Fruit fly (Drosophila melanogaster) whole organism, embryonic: ENCODE measurements around the gene CG33483.

Experiments used
- Awh ChIP-seq: fragments of 200-800 bp; sonication (Bioruptor generic); IDR thresholded peaks from 2 replicates; pipeline ENCODE4, ENCODE4 v1.3.6; 2022; ENCODE audit warnings: missing biosample characterization, missing genetic modification characterization
- Bdp1 ChIP-seq: fragments of 200-800 bp; sonication (Bioruptor generic); optimal IDR thresholded peaks from 3 replicates; lab custom pipeline; 2016; ENCODE audit warnings: missing biosample characterization, missing genetic modification characterization
- C15 ChIP-seq: fragments of 200-800 bp; sonication (Bioruptor generic); IDR thresholded peaks from 3 replicates; pipeline ENCODE4 v1.3.6; 2022; ENCODE audit warnings: missing biosample characterization, missing genetic modification characterization
- CG11723 ChIP-seq: fragments of 200-800 bp; sonication (Bioruptor generic); optimal IDR thresholded peaks from 2 replicates; lab custom pipeline; 2017; ENCODE audit warnings: missing biosample characterization, mild to moderate bottlenecking, missing genetic modification characterization
- CG12391 ChIP-seq: fragments of 200-800 bp; sonication (Bioruptor generic); optimal IDR thresholded peaks from 3 replicates; lab custom pipeline; 2018; ENCODE audit warnings: missing biosample characterization, mild to moderate bottlenecking, missing genetic modification characterization, moderate library complexity
- CG14667 ChIP-seq: fragments of 200-800 bp; sonication (Bioruptor generic); IDR thresholded peaks from 2 replicates; pipeline ENCODE4 v1.3.6; 2022; ENCODE audit warnings: missing biosample characterization, missing genetic modification characterization
- CG14710 ChIP-seq: fragments of 200-800 bp; sonication (Bioruptor generic); optimal IDR thresholded peaks from 3 replicates; lab custom pipeline; 2019; ENCODE audit warnings: missing biosample characterization, mild to moderate bottlenecking, missing genetic modification characterization, moderate library complexity
- CG1529 ChIP-seq: fragments of 200-800 bp; sonication (Bioruptor generic); optimal IDR thresholded peaks from 3 replicates; lab custom pipeline; 2018; ENCODE audit warnings: missing biosample characterization, missing genetic modification characterization
- CG15601 ChIP-seq: fragments of 200-800 bp; sonication (Bioruptor generic); optimal IDR thresholded peaks from 3 replicates; lab custom pipeline; 2019; ENCODE audit warnings: missing biosample characterization, mild to moderate bottlenecking, missing genetic modification characterization, moderate library complexity
- CG15696 ChIP-seq: fragments of 200-800 bp; sonication (Bioruptor generic); optimal IDR thresholded peaks from 2 replicates; lab custom pipeline; 2019; ENCODE audit warnings: missing biosample characterization, mild to moderate bottlenecking, missing genetic modification characterization, moderate library complexity
- CG17186 ChIP-seq: fragments of 200-800 bp; sonication (Bioruptor generic); optimal IDR thresholded peaks from 3 replicates; lab custom pipeline; 2017; ENCODE audit warnings: missing biosample characterization, missing genetic modification reagents, missing genetic modification characterization
- CG17328 ChIP-seq: fragments of 200-800 bp; sonication (Bioruptor generic); IDR thresholded peaks from 2 replicates; pipeline ENCODE4 v1.3.6; 2022; ENCODE audit warnings: missing biosample characterization, missing genetic modification characterization
- CG17359 ChIP-seq: fragments of 200-800 bp; sonication (Bioruptor generic); optimal IDR thresholded peaks from 3 replicates; lab custom pipeline; 2018; ENCODE audit warnings: missing biosample characterization, mild to moderate bottlenecking, missing genetic modification characterization, moderate library complexity
- CG17568 ChIP-seq: fragments of 200-800 bp; sonication (Bioruptor generic); optimal IDR thresholded peaks from 2 replicates; lab custom pipeline; 2018; ENCODE audit warnings: missing biosample characterization, mild to moderate bottlenecking, missing genetic modification characterization, moderate library complexity
- CG1832 ChIP-seq: fragments of 200-800 bp; sonication (Bioruptor generic); optimal IDR thresholded peaks from 2 replicates; lab custom pipeline; 2017; ENCODE audit warnings: missing biosample characterization, mild to moderate bottlenecking, missing genetic modification characterization, inconsistent platforms
- CG2120 ChIP-seq: fragments of 200-800 bp; sonication (Bioruptor generic); optimal IDR thresholded peaks from 3 replicates; lab custom pipeline; 2016; ENCODE audit warnings: missing biosample characterization, missing genetic modification characterization
- CG2875 ChIP-seq: fragments of 200-800 bp; sonication (Bioruptor generic); optimal IDR thresholded peaks from 2 replicates; lab custom pipeline; 2017; ENCODE audit warnings: missing biosample characterization, mild to moderate bottlenecking, missing genetic modification characterization, missing genetic modification reagents
- CG31365 ChIP-seq: fragments of 200-800 bp; sonication (Bioruptor generic); optimal IDR thresholded peaks from 2 replicates; lab custom pipeline; 2018; ENCODE audit warnings: missing biosample characterization, mild to moderate bottlenecking, missing genetic modification characterization
- CG32532 ChIP-seq: fragments of 200-800 bp; sonication (Bioruptor generic); IDR thresholded peaks from 2 replicates; pipeline ENCODE4 v1.3.6; 2022; ENCODE audit warnings: missing biosample characterization, missing genetic modification characterization
- CG34376 ChIP-seq: fragments of 200-800 bp; sonication (Bioruptor generic); optimal IDR thresholded peaks from 2 replicates; lab custom pipeline; 2018; ENCODE audit warnings: missing biosample characterization, mild to moderate bottlenecking, missing genetic modification characterization
- CG4360 ChIP-seq: fragments of 200-800 bp; sonication (Bioruptor generic); IDR thresholded peaks from 2 replicates; pipeline ENCODE4 v1.3.6; 2022; ENCODE audit warnings: missing biosample characterization, missing genetic modification characterization
- Dad ChIP-seq: fragments of 200-800 bp; sonication (Bioruptor generic); optimal IDR thresholded peaks from 3 replicates; lab custom pipeline; 2016; ENCODE audit warnings: missing biosample characterization, missing genetic modification characterization
- Dbx ChIP-seq: fragments of 200-800 bp; sonication (Bioruptor generic); IDR thresholded peaks from 3 replicates; pipeline ENCODE4 v1.3.6; 2022; ENCODE audit warnings: missing biosample characterization, missing genetic modification characterization
- Dip3 ChIP-seq: fragments of 200-800 bp; sonication (Bioruptor generic); optimal IDR thresholded peaks from 3 replicates; lab custom pipeline; 2016; ENCODE audit warnings: missing biosample characterization, missing genetic modification characterization
- Doc3 ChIP-seq: fragments of 200-800 bp; sonication (Bioruptor generic); IDR thresholded peaks from 3 replicates; pipeline ENCODE4 v1.3.6; 2022; ENCODE audit warnings: missing biosample characterization, missing genetic modification characterization; ENCODE audit not compliant: partially characterized antibody
- HLHmδ ChIP-seq: fragments of 200-800 bp; sonication (Bioruptor generic); optimal IDR thresholded peaks from 2 replicates; lab custom pipeline; 2018; ENCODE audit warnings: missing biosample characterization, mild to moderate bottlenecking, missing genetic modification characterization, moderate library complexity
- MBD-R2 ChIP-seq: fragments of 200-800 bp; sonication (Bioruptor generic); IDR thresholded peaks from 2 replicates; pipeline ENCODE4 v1.3.6; 2022; ENCODE audit warnings: missing biosample characterization, missing genetic modification characterization
- Med ChIP-seq: fragments of 200-800 bp; sonication (Bioruptor generic); peaks from one replicate; lab custom pipeline; 2016; ENCODE audit warnings: missing biosample characterization, missing genetic modification characterization, mild to moderate bottlenecking, inconsistent platforms, moderate library complexity
- Sin3A ChIP-seq: fragments of >200 bp; optimal IDR thresholded peaks from 2 replicates; lab custom pipeline; 2018
- Sox102F ChIP-seq: fragments of 200-800 bp; sonication (Bioruptor generic); optimal IDR thresholded peaks from 2 replicates; lab custom pipeline; 2018; ENCODE audit warnings: missing biosample characterization, mild to moderate bottlenecking, missing genetic modification characterization, moderate library complexity
- TFAM ChIP-seq: fragments of 200-800 bp; sonication (Bioruptor generic); optimal IDR thresholded peaks from 2 replicates; lab custom pipeline; 2017; ENCODE audit warnings: missing biosample characterization, missing genetic modification characterization, inconsistent platforms
- chif ChIP-seq, 2 experiments: fragments of 200-800 bp; sonication (Bioruptor generic); optimal IDR thresholded peaks; 3 replicates each; lab custom pipeline; 2016; ENCODE audit warnings: missing biosample characterization in 2 of 2, missing genetic modification characterization in 2 of 2
- chm ChIP-seq: fragments of 200-800 bp; sonication (Bioruptor generic); IDR thresholded peaks from 2 replicates; pipeline ENCODE4 v1.3.6; 2022; ENCODE audit warnings: missing biosample characterization, missing genetic modification characterization
- corto ChIP-seq: fragments of 200-800 bp; sonication (Bioruptor generic); optimal IDR thresholded peaks from 2 replicates; lab custom pipeline; 2016; ENCODE audit warnings: missing biosample characterization, mild to moderate bottlenecking, missing genetic modification characterization, moderate library complexity
- cwo ChIP-seq: fragments of 200-800 bp; sonication (Bioruptor generic); optimal IDR thresholded peaks from 3 replicates; lab custom pipeline; 2017; ENCODE audit warnings: missing biosample characterization, missing genetic modification characterization, mild to moderate bottlenecking, moderate library complexity, missing genetic modification reagents
- da ChIP-seq: fragments of 200-800 bp; sonication (Bioruptor generic); optimal IDR thresholded peaks from 2 replicates; lab custom pipeline; 2016; ENCODE audit warnings: missing biosample characterization, missing genetic modification characterization
- disco-r ChIP-seq: fragments of 200-800 bp; sonication (Bioruptor generic); optimal IDR thresholded peaks from 2 replicates; lab custom pipeline; 2016; ENCODE audit warnings: missing biosample characterization, missing genetic modification characterization
- en ChIP-seq: fragments of 200-800 bp; sonication (Bioruptor generic); optimal IDR thresholded peaks from 2 replicates; lab custom pipeline; 2016; ENCODE audit warnings: missing biosample characterization, missing genetic modification characterization
- gfzf ChIP-seq: fragments of 200-800 bp; sonication (Bioruptor generic); optimal IDR thresholded peaks from 2 replicates; lab custom pipeline; 2016; ENCODE audit warnings: missing biosample characterization, mild to moderate bottlenecking, missing genetic modification characterization, moderate library complexity
- grau ChIP-seq: fragments of 200-800 bp; optimal IDR thresholded peaks from 3 replicates; lab custom pipeline; 2019; ENCODE audit warnings: missing biosample characterization, mild to moderate bottlenecking, missing genetic modification characterization, moderate library complexity
- gro ChIP-seq: fragments of 200-800 bp; sonication (Bioruptor generic); optimal IDR thresholded peaks from 2 replicates; lab custom pipeline; 2016; ENCODE audit warnings: missing biosample characterization, missing genetic modification characterization
- gsb ChIP-seq: fragments of 200-800 bp; sonication (Bioruptor generic); IDR thresholded peaks from 2 replicates; pipeline ENCODE4 v1.3.6; 2022; ENCODE audit warnings: missing biosample characterization, missing genetic modification characterization
- h ChIP-seq: fragments of >200 bp; optimal IDR thresholded peaks from 2 replicates; lab custom pipeline; 2017
- nom ChIP-seq: fragments of 200-800 bp; sonication (Bioruptor generic); optimal IDR thresholded peaks from 2 replicates; lab custom pipeline; 2017; ENCODE audit warnings: missing biosample characterization, missing genetic modification characterization, mild to moderate bottlenecking, moderate library complexity, missing genetic modification reagents
- oc ChIP-seq: fragments of 200-800 bp; sonication (Bioruptor generic); optimal IDR thresholded peaks from 2 replicates; lab custom pipeline; 2018; ENCODE audit warnings: missing biosample characterization, mild to moderate bottlenecking, missing genetic modification characterization, moderate library complexity
- odd ChIP-seq: fragments of 200-800 bp; sonication (Bioruptor generic); optimal IDR thresholded peaks from 2 replicates; lab custom pipeline; 2017; ENCODE audit warnings: missing biosample characterization, mild to moderate bottlenecking, missing genetic modification characterization
- pros ChIP-seq: fragments of 200-800 bp; sonication (Bioruptor generic); optimal IDR thresholded peaks from 3 replicates; lab custom pipeline; 2019; ENCODE audit warnings: missing biosample characterization, mild to moderate bottlenecking, missing genetic modification characterization, moderate library complexity
- sens-2 ChIP-seq: fragments of 200-800 bp; sonication (Bioruptor generic); IDR thresholded peaks from 2 replicates; pipeline ENCODE4 v1.3.6; 2022; ENCODE audit warnings: missing biosample characterization, missing genetic modification characterization
- sisA ChIP-seq: fragments of 200-800 bp; sonication (Bioruptor generic); IDR thresholded peaks from 2 replicates; pipeline ENCODE4 v1.3.6; 2022; ENCODE audit warnings: missing biosample characterization, missing genetic modification characterization
- sqz ChIP-seq: fragments of 200-800 bp; sonication (Bioruptor generic); optimal IDR thresholded peaks from 3 replicates; lab custom pipeline; 2018; ENCODE audit warnings: missing biosample characterization, mild to moderate bottlenecking, missing genetic modification characterization
- wor ChIP-seq: fragments of 200-800 bp; sonication (Bioruptor generic); IDR thresholded peaks from 2 replicates; pipeline ENCODE4 v1.3.6; 2022; ENCODE audit warnings: missing biosample characterization, missing genetic modification characterization

The CG33483 gene

dm6 chr3R:30912402-30912801, 10.4 kb upstream of the CG33483 start, which contains the start of gene Ptx1 (continued):
- TF ChIP-seq Dad (GFP tag; lab: Kevin White, UChicago) (no peak), Sin3A (lab: Kevin White, UChicago) (no peak), en (no peak), Dbx (GFP tag; lab: Robert Waterston, UW) (peak; percentile 50; the same call in 2 of the 3 replicates), CG34376 (GFP tag; lab: Kevin White, UChicago) (no peak), CG15696 (tag; lab: Kevin White, UChicago) (no peak), Med (GFP tag; lab: Kevin White, UChicago) (peak; percentile 78), chif (GFP tag; optimal IDR thresholded peaks at IDR 0.05; lab: Kevin White, UChicago) (no peak), CG17359 (tag; lab: Kevin White, UChicago) (no peak), odd (GFP tag; lab: Kevin White, UChicago) (no peak), gsb (GFP tag; lab: Robert Waterston, UW) (no peak), gfzf (no peak), CG12391 (no peak), CG17568 (GFP tag; lab: Kevin White, UChicago) (no peak), CG17328 (GFP tag; lab: Robert Waterston, UW) (0 out of 2 replicates have a peak, but pooled peaks have one; percentile 17), CG2120 (GFP tag; lab: Kevin White, UChicago) (no peak), MBD-R2 (GFP tag; lab: Robert Waterston, UW) (no peak), CG1832 (peak; percentile 100), C15 (GFP tag; lab: Robert Waterston, UW) (no peak), sqz (GFP tag; lab: Kevin White, UChicago) (no peak), Doc3 (peak; percentile 32; the same call in 1 of the 3 replicates), Sox102F (GFP tag; lab: Kevin White, UChicago) (no peak), HLHmδ (GFP tag; lab: Kevin White, UChicago) (no peak), CG4360 (GFP tag; lab: Robert Waterston, UW) (no peak), pros (GFP tag; lab: Kevin White, UChicago) (peak; percentile 37), grau (peak; percentile 14), Dip3 (GFP tag; lab: Kevin White, UChicago) (no peak), CG1529 (GFP tag; lab: Kevin White, UChicago) (no peak), oc (tag; lab: Kevin White, UChicago) (peak; percentile 72), nom (no peak), gro (GFP tag; lab: Kevin White, UChicago) (no peak), da (GFP tag; lab: Kevin White, UChicago) (no peak), chm (GFP tag; lab: Robert Waterston, UW) (0 out of 2 replicates have a peak, but pooled peaks have one; percentile 37), CG11723 (GFP tag; lab: Kevin White, UChicago) (no peak), Awh (GFP tag; lab: Robert Waterston, UW) (no peak), CG32532 (peak; percentile 35; the same call in 1 of the 2 replicates), corto (GFP tag; lab: Kevin White, UChicago) (no peak), CG17186 (GFP tag; lab: Kevin White, UChicago) (no peak), Bdp1 (GFP tag; lab: Kevin White, UChicago) (no peak), wor (GFP tag; lab: Robert Waterston, UW) (no peak), disco-r (no peak), h (lab: Kevin White, UChicago) (no peak), cwo (peak; percentile 12), CG2875 (GFP tag; lab: Kevin White, UChicago) (no peak), TFAM (GFP tag; lab: Kevin White, UChicago) (no peak), sens-2 (GFP tag; lab: Robert Waterston, UW) (no peak), sisA (no peak), CG15601 (tag; lab: Kevin White, UChicago) (no peak), CG14710 (tag; lab: Kevin White, UChicago) (no peak), CG31365 (tag; lab: Kevin White, UChicago) (no peak), CG14667 (no peak)
